Worm (Caenorhabditis elegans): Measurements from ENCODE around the gene srx-88.

DNA sequence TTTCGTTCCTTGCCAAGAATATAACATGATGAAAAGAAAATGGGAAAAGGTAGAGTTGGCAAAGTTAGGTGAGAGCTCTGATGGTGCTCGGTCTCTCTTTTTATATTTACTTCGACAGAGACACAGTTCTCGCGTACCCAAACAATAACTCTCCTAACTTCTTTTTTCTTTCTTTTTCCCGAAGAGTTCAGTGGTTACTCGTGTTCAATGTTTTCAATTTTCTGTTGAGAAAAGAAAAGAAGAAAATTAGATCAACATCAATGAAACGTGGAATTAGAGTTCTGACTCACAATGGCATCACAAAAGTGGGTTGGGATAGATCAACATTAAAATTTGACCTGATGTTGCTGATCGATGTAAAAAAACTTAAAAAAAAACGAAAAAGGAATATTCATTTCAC, 23.1 kb downstream of the srx-88 start, which contains the start of gene idpp-16:
- no peak for TF ChIP-seq lsy-2 (tag; optimal IDR thresholded peaks at IDR 0.05)
- no peak for TF ChIP-seq mxl-2 (GFP tag; conservative IDR thresholded peaks at IDR 0.05)
